Fruit fly (Drosophila melanogaster) whole organism, embryonic: ENCODE data around the gene mof.

Experiments
- Atf6 ChIP-seq: fragments of 200-800 bp; sonication (Bioruptor generic); IDR thresholded peaks from 2 replicates; pipeline ENCODE4 v1.3.6; 2022; ENCODE audit warnings: missing biosample characterization, missing genetic modification characterization
- Blimp-1 ChIP-seq: fragments of 200-800 bp; sonication (Bioruptor generic); optimal IDR thresholded peaks from 3 replicates; lab custom pipeline; 2018; ENCODE audit warnings: missing biosample characterization, missing genetic modification characterization, mild to moderate bottlenecking, moderate library complexity, missing genetic modification reagents
- CG12769 ChIP-seq: fragments of 200-800 bp; sonication (Bioruptor generic); optimal IDR thresholded peaks from 2 replicates; lab custom pipeline; 2019; ENCODE audit warnings: missing biosample characterization, mild to moderate bottlenecking, missing genetic modification characterization, moderate library complexity
- CG14667 ChIP-seq: fragments of 200-800 bp; sonication (Bioruptor generic); IDR thresholded peaks from 2 replicates; pipeline ENCODE4 v1.3.6; 2022; ENCODE audit warnings: missing biosample characterization, missing genetic modification characterization
- CG15011 ChIP-seq: fragments of 200-800 bp; sonication (Bioruptor generic); optimal IDR thresholded peaks from 3 replicates; lab custom pipeline; 2018; ENCODE audit warnings: missing biosample characterization, mild to moderate bottlenecking, missing genetic modification characterization
- CG15479 ChIP-seq: fragments of 200-800 bp; sonication (Bioruptor generic); optimal IDR thresholded peaks from 3 replicates; lab custom pipeline; 2019; ENCODE audit warnings: missing biosample characterization, mild to moderate bottlenecking, missing genetic modification characterization, moderate library complexity
- CG1602 ChIP-seq: fragments of 200-800 bp; sonication (Bioruptor generic); optimal IDR thresholded peaks from 3 replicates; lab custom pipeline; 2016; ENCODE audit warnings: missing biosample characterization, missing genetic modification characterization
- CG17359 ChIP-seq: fragments of 200-800 bp; sonication (Bioruptor generic); optimal IDR thresholded peaks from 3 replicates; lab custom pipeline; 2018; ENCODE audit warnings: missing biosample characterization, mild to moderate bottlenecking, missing genetic modification characterization, moderate library complexity
- CG30020 ChIP-seq: fragments of 200-800 bp; optimal IDR thresholded peaks from 2 replicates; lab custom pipeline; 2019; ENCODE audit warnings: missing biosample characterization, mild to moderate bottlenecking, missing genetic modification characterization, moderate library complexity
- CG3407 ChIP-seq: fragments of 200-800 bp; sonication (Bioruptor generic); optimal IDR thresholded peaks from 2 replicates; lab custom pipeline; 2018; ENCODE audit warnings: missing biosample characterization, mild to moderate bottlenecking, missing genetic modification characterization
- CG34376 ChIP-seq: fragments of 200-800 bp; sonication (Bioruptor generic); optimal IDR thresholded peaks from 2 replicates; lab custom pipeline; 2018; ENCODE audit warnings: missing biosample characterization, mild to moderate bottlenecking, missing genetic modification characterization
- CG4328 ChIP-seq: fragments of 200-800 bp; sonication (Bioruptor generic); optimal IDR thresholded peaks from 3 replicates; lab custom pipeline; 2017; ENCODE audit warnings: missing biosample characterization, missing genetic modification reagents, missing genetic modification characterization
- CG4820 ChIP-seq: fragments of 200-800 bp; sonication (Bioruptor generic); optimal IDR thresholded peaks from 3 replicates; lab custom pipeline; 2016; ENCODE audit warnings: missing biosample characterization, missing genetic modification characterization
- CG6683 ChIP-seq: fragments of 200-800 bp; sonication (Bioruptor generic); optimal IDR thresholded peaks from 2 replicates; lab custom pipeline; 2017; ENCODE audit warnings: missing biosample characterization, mild to moderate bottlenecking, missing genetic modification characterization, missing genetic modification reagents
- CG6854 ChIP-seq: fragments of 200-800 bp; sonication (Bioruptor generic); optimal IDR thresholded peaks from 3 replicates; lab custom pipeline; 2017; ENCODE audit warnings: missing biosample characterization, mild to moderate bottlenecking, missing genetic modification characterization
- CG7372 ChIP-seq: fragments of 200-800 bp; sonication (Bioruptor generic); IDR thresholded peaks from 2 replicates; pipeline ENCODE4 v1.3.6; 2022; ENCODE audit warnings: missing biosample characterization, missing genetic modification characterization
- CG8924 ChIP-seq: fragments of 200-800 bp; optimal IDR thresholded peaks from 3 replicates; lab custom pipeline; 2019; ENCODE audit warnings: missing biosample characterization, mild to moderate bottlenecking, missing genetic modification characterization, moderate library complexity
- CG8944 ChIP-seq: fragments of 200-800 bp; sonication (Bioruptor generic); optimal IDR thresholded peaks from 3 replicates; lab custom pipeline; 2016; ENCODE audit warnings: missing biosample characterization, missing genetic modification characterization
- CTCF ChIP-seq: fragments of 200-800 bp; sonication (Bioruptor generic); optimal IDR thresholded peaks from 2 replicates; lab custom pipeline; 2017; ENCODE audit warnings: missing biosample characterization, mild to moderate bottlenecking, missing genetic modification characterization, moderate library complexity
- D19A ChIP-seq: fragments of 200-800 bp; optimal IDR thresholded peaks from 3 replicates; lab custom pipeline; 2019; ENCODE audit warnings: missing biosample characterization, mild to moderate bottlenecking, missing genetic modification characterization, moderate library complexity
- H2.0 ChIP-seq: fragments of 200-800 bp; sonication (Bioruptor generic); IDR thresholded peaks from 2 replicates; pipeline ENCODE4 v1.3.6; 2022; ENCODE audit warnings: missing biosample characterization, missing genetic modification characterization
- Mrtf ChIP-seq: fragments of 200-800 bp; sonication (Bioruptor generic); IDR thresholded peaks from 3 replicates; pipeline ENCODE4 v1.3.6; 2022; ENCODE audit warnings: missing biosample characterization, missing genetic modification characterization
- NC2α ChIP-seq: fragments of 200-800 bp; sonication (Bioruptor generic); optimal IDR thresholded peaks from 2 replicates; lab custom pipeline; 2016; ENCODE audit warnings: missing biosample characterization, missing genetic modification characterization
- NC2β ChIP-seq: fragments of 200-800 bp; sonication (Bioruptor generic); optimal IDR thresholded peaks from 2 replicates; lab custom pipeline; 2016; ENCODE audit warnings: missing biosample characterization, missing genetic modification characterization
- Pdp1 ChIP-seq, 2 experiments: fragments of 200-800 bp; sonication (Bioruptor generic); optimal IDR thresholded peaks; 3 replicates each; lab custom pipeline; 2016; ENCODE audit warnings: missing biosample characterization in 2 of 2, missing genetic modification characterization in 2 of 2, mild to moderate bottlenecking in 1 of 2, moderate library complexity in 1 of 2
- Ravus ChIP-seq: fragments of 200-800 bp; sonication (Bioruptor generic); IDR thresholded peaks from 2 replicates; pipeline ENCODE4 v1.3.6; 2022; ENCODE audit warnings: missing biosample characterization, missing genetic modification characterization
- Usf ChIP-seq: fragments of 200-800 bp; sonication (Bioruptor generic); optimal IDR thresholded peaks from 2 replicates; lab custom pipeline; 2017; ENCODE audit warnings: missing genotype, missing biosample characterization, missing genetic modification characterization
- ato ChIP-seq: fragments of 200-800 bp; sonication (Bioruptor generic); IDR thresholded peaks from 2 replicates; pipeline ENCODE4 v1.3.6; 2022; ENCODE audit warnings: missing biosample characterization, missing genetic modification characterization; ENCODE audit not compliant: partially characterized antibody
- chinmo ChIP-seq: fragments of 200-800 bp; sonication (Bioruptor generic); IDR thresholded peaks from 4 replicates; pipeline ENCODE4 v1.3.6; 2022; ENCODE audit warnings: missing biosample characterization, missing genetic modification characterization; ENCODE audit not compliant: partially characterized antibody
- disco-r ChIP-seq: fragments of 200-800 bp; sonication (Bioruptor generic); optimal IDR thresholded peaks from 2 replicates; lab custom pipeline; 2016; ENCODE audit warnings: missing biosample characterization, missing genetic modification characterization
- ftz-f1 ChIP-seq: fragments of 200-800 bp; sonication (Bioruptor generic); optimal IDR thresholded peaks from 2 replicates; lab custom pipeline; 2016; ENCODE audit warnings: missing biosample characterization, missing genetic modification characterization
- gcm2 ChIP-seq: fragments of 200-800 bp; sonication (Bioruptor generic); optimal IDR thresholded peaks from 2 replicates; lab custom pipeline; 2016; ENCODE audit warnings: missing biosample characterization, missing genetic modification characterization
- jigr1 ChIP-seq: fragments of 200-800 bp; sonication (Bioruptor generic); IDR thresholded peaks from 3 replicates; pipeline ENCODE4 v1.3.6; 2022; ENCODE audit warnings: missing biosample characterization, missing genetic modification characterization
- lbe ChIP-seq: fragments of 200-800 bp; sonication (Bioruptor generic); optimal IDR thresholded peaks from 2 replicates; lab custom pipeline; 2016; ENCODE audit warnings: missing biosample characterization, mild to moderate bottlenecking, missing genetic modification characterization
- p53 ChIP-seq: fragments of 200-800 bp; sonication (Bioruptor generic); optimal IDR thresholded peaks from 2 replicates; lab custom pipeline; 2016; ENCODE audit warnings: missing biosample characterization, missing genetic modification characterization
- pfk ChIP-seq: fragments of 200-800 bp; sonication (Bioruptor generic); optimal IDR thresholded peaks from 2 replicates; lab custom pipeline; 2018; ENCODE audit warnings: missing biosample characterization, mild to moderate bottlenecking, missing genetic modification characterization, moderate library complexity
- salm ChIP-seq: fragments of 200-800 bp; sonication (Bioruptor generic); optimal IDR thresholded peaks from 2 replicates; lab custom pipeline; 2018; ENCODE audit warnings: missing biosample characterization, mild to moderate bottlenecking, missing genetic modification characterization
- sens ChIP-seq: fragments of 200-800 bp; sonication (Bioruptor generic); peaks from one replicate; lab custom pipeline; 2016; ENCODE audit warnings: missing biosample characterization, missing genetic modification characterization
- sug ChIP-seq: fragments of 200-800 bp; optimal IDR thresholded peaks from 2 replicates; lab custom pipeline; 2019; ENCODE audit warnings: missing biosample characterization, mild to moderate bottlenecking, missing genetic modification characterization, moderate library complexity

mof gene

DNA sequence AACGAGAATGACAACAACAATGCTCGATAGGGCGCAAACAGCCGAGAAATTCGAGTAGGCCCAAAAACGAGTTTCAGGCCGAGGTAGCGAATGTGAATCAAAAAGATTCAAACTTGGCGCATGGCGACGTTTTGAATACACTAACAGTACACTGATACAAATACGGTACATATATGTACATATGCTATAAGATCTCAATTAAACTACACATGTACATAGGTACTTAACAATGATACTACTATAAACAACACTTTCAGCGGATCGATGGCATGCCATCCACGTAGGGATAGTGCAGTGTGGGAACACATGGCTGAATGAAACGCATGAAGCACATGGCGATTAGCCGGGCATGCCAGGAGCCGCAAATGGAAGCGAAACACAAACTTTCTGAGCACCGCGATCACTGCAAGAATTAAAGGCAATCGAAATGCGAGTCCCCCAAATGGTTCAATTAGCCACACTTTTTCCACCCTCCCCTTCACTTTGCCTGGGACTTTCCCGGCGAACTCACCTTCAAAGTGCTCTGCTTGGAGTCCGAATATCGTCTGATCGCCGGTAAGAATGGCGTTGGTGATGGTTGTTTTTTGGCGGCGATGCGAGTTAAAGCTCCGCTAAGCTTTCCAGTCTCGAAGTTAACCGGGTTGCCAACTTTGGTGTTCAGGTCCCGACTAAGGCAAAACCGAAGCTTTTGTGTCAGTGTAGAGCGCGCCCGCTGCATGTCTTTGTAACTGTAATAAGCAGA lies 39.3 kb upstream of the mof start (continued):
- TF ChIP-seq NC2β (GFP tag; lab: Kevin White, UChicago) = no peak
- peak; percentile 77 for TF ChIP-seq CTCF (GFP tag; lab: Kevin White, UChicago)
- TF ChIP-seq Pdp1 (GFP tag; optimal IDR thresholded peaks at IDR 0.05; lab: Kevin White, UChicago) = no peak
- no peak for TF ChIP-seq jigr1 (GFP tag; lab: Robert Waterston, UW)
- no peak for TF ChIP-seq Atf6 (GFP tag; lab: Robert Waterston, UW)
- TF ChIP-seq pfk (GFP tag; lab: Kevin White, UChicago) = no peak
- TF ChIP-seq D19A (tag; lab: Kevin White, UChicago) = peak; percentile 71
- no peak for TF ChIP-seq Mrtf (GFP tag; lab: Robert Waterston, UW)
- TF ChIP-seq Blimp-1 = no peak
- TF ChIP-seq CG7372 = no peak
- TF ChIP-seq ftz-f1 (GFP tag; lab: Kevin White, UChicago) = no peak
- TF ChIP-seq NC2α = no peak
- TF ChIP-seq CG17359 (tag; lab: Kevin White, UChicago) = no peak
- TF ChIP-seq Usf (GFP tag; lab: Kevin White, UChicago) = no peak
- TF ChIP-seq sens (GFP tag; lab: Kevin White, UChicago) = peak; percentile 11
- TF ChIP-seq CG6854 (GFP tag; lab: Kevin White, UChicago) = no peak
- no peak for TF ChIP-seq CG30020
- no peak for TF ChIP-seq CG4820 (GFP tag; lab: Kevin White, UChicago)
- TF ChIP-seq CG8944 (GFP tag; lab: Kevin White, UChicago) = no peak
- TF ChIP-seq CG3407 = no peak
- TF ChIP-seq CG8924 (tag; lab: Kevin White, UChicago) = no peak
- no peak for TF ChIP-seq disco-r (GFP tag; lab: Kevin White, UChicago)
- TF ChIP-seq CG12769 = peak; percentile 45
- no peak for TF ChIP-seq CG14667
- TF ChIP-seq CG4328 = no peak
- TF ChIP-seq lbe (GFP tag; lab: Kevin White, UChicago) = peak; percentile 7
- TF ChIP-seq p53 (GFP tag; lab: Kevin White, UChicago) = no peak
- TF ChIP-seq CG6683 (GFP tag; lab: Kevin White, UChicago) = no peak
- no peak for TF ChIP-seq CG1602 (GFP tag; lab: Kevin White, UChicago)
- no peak for TF ChIP-seq ato (GFP tag; lab: Robert Waterston, UW)
- TF ChIP-seq Ravus (GFP tag; lab: Robert Waterston, UW) = no peak
- TF ChIP-seq, all 482 proteins: peak for 40

DNA sequence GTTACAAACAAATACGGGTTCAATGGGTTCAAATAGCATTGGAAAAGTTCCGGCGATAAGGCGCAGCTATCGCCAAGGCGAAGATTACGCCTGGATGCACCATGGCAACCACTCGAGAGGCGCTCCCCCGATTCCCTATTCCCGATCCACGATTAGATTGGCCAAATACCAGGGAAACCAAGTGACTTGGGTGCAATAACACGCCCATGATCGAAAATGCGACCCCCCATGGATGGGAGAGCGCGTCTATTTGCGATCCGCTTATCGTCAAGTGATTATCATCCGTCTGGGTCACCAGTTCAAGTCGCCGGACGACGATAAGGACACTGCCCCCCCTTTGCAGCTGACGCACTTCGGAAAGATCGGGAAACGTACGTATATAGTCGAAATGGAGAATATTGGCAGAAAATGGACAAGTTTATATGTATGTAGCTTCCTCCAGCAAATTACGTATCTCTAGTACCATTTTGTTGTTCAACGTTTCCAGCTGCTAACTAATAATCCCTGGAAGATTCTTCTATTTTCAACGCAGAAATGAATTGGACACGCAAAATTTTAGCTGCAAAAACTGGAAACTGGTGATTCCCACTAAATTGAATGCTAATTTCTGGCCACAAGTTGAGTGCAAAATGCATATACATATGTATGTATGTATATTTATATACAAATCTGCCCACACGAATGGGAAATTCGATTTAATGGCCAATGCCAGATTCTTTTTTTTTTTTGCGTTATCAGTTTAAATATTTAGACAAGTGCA lies 38.5 kb upstream of the mof start:
- peak; percentile 99 for TF ChIP-seq sug (tag; lab: Kevin White, UChicago)
- TF ChIP-seq CG15011 (GFP tag; lab: Kevin White, UChicago) = no peak
- TF ChIP-seq chinmo (GFP tag; lab: Robert Waterston, UW) = 0 out of 4 replicates have a peak, but pooled peaks have one; percentile 49
- no peak for TF ChIP-seq gcm2 (GFP tag; lab: Kevin White, UChicago)
- peak; percentile 41 for TF ChIP-seq CG34376 (GFP tag; lab: Kevin White, UChicago)
- no peak for TF ChIP-seq salm (tag; lab: Kevin White, UChicago)
- TF ChIP-seq CG15479 (GFP tag; lab: Kevin White, UChicago) = peak; percentile 35
- peak; percentile 54 for TF ChIP-seq sens (GFP tag; lab: Kevin White, UChicago)
- TF ChIP-seq H2.0 = no peak
